Fruit fly (Drosophila melanogaster): ENCODE data around the gene ru.

ru gene

dm6 chr3L:1323136-1323535, 47.3 kb upstream of the ru start (continued):
- TF ChIP-seq CG10979 (tag; optimal IDR thresholded peaks at IDR 0.05) (peak; percentile 88), schlank (tag; optimal IDR thresholded peaks at IDR 0.05) (no peak), tll (GFP tag; optimal IDR thresholded peaks at IDR 0.05) (no peak), onecut (GFP tag; IDR thresholded peaks at IDR 0.05) (peak; percentile 62), CG16815 (GFP tag; optimal IDR thresholded peaks at IDR 0.05) (peak; percentile 52), Ets65A (GFP tag) (peak; percentile 94), Lpt (GFP tag; optimal IDR thresholded peaks at IDR 0.05) (no peak), CG33557 (GFP tag; optimal IDR thresholded peaks at IDR 0.05) (peak; percentile 88), CG34376 (GFP tag; optimal IDR thresholded peaks at IDR 0.05) (no peak), CG5180 (GFP tag; optimal IDR thresholded peaks at IDR 0.05) (no peak), CG17328 (GFP tag; IDR thresholded peaks at IDR 0.05) (peak; percentile 84), CG7372 (GFP tag; IDR thresholded peaks at IDR 0.05) (peak; percentile 46; the same call in 1 of the 2 replicates), CG14441 (GFP tag; IDR thresholded peaks at IDR 0.05) (peak; percentile 40; the same call in 1 of the 2 replicates), CG11504 (tag; optimal IDR thresholded peaks at IDR 0.05) (peak; percentile 81), sob (GFP tag; IDR thresholded peaks at IDR 0.05) (0 out of 2 replicates have a peak, but pooled peaks have one; percentile 14), CG11723 (GFP tag; optimal IDR thresholded peaks at IDR 0.05) (peak; percentile 15), Ada2b (GFP tag; IDR thresholded peaks at IDR 0.05) (peak; percentile 30; the same call in 1 of the 2 replicates), Ets97D (GFP tag; optimal IDR thresholded peaks at IDR 0.05) (peak; percentile 14), Lhr (GFP tag; optimal IDR thresholded peaks at IDR 0.05) (peak; percentile 49), CG11456 (GFP tag; IDR thresholded peaks at IDR 0.05) (0 out of 3 replicates have a peak, but pooled peaks have one; percentile 50), Dek (tag; optimal IDR thresholded peaks at IDR 0.05) (no peak), sens (GFP tag) (peak; percentile 96), Mad (GFP tag; optimal IDR thresholded peaks at IDR 0.05) (peak; percentile 40), sqz (GFP tag; optimal IDR thresholded peaks at IDR 0.05) (peak; percentile 51), stc (GFP tag; IDR thresholded peaks at IDR 0.05) (peak; percentile 51; the same call in 1 of the 2 replicates), CG2116 (GFP tag; optimal IDR thresholded peaks at IDR 0.05) (peak; percentile 13), CG10431 (GFP tag; optimal IDR thresholded peaks at IDR 0.05) (peak; percentile 55), HmgD (GFP tag; optimal IDR thresholded peaks at IDR 0.05) (peak; percentile 10), insv (GFP tag; optimal IDR thresholded peaks at IDR 0.05) (no peak), Hr3 (GFP tag; optimal IDR thresholded peaks at IDR 0.05) (peak; percentile 59), nmo (GFP tag; optimal IDR thresholded peaks at IDR 0.05) (peak; percentile 89), CG15269 (tag; optimal IDR thresholded peaks at IDR 0.05) (peak; percentile 60), scrt (GFP tag; optimal IDR thresholded peaks at IDR 0.05) (peak; percentile 21), E2f1 (GFP tag; IDR thresholded peaks at IDR 0.05) (peak; percentile 44), Blimp-1 (GFP tag; optimal IDR thresholded peaks at IDR 0.05) (peak; percentile 88), CG10959 (GFP tag; IDR thresholded peaks at IDR 0.05) (peak; percentile 44; the same call in 1 of the 2 replicates), sim (GFP tag; IDR thresholded peaks at IDR 0.05) (peak; percentile 35; the same call in 1 of the 2 replicates), salm (tag; optimal IDR thresholded peaks at IDR 0.05) (peak; percentile 19), fd102C (GFP tag; optimal IDR thresholded peaks at IDR 0.05) (no peak), Bgb (GFP tag; IDR thresholded peaks at IDR 0.05; ENCODE audit: partially characterized antibody) (no peak), odd (GFP tag; optimal IDR thresholded peaks at IDR 0.05) (peak; percentile 63), CG6654 (GFP tag; optimal IDR thresholded peaks at IDR 0.05) (peak; percentile 37), Hsf (GFP tag; optimal IDR thresholded peaks at IDR 0.05) (peak; percentile 77), sna (GFP tag; IDR thresholded peaks at IDR 0.05; ENCODE audit: partially characterized antibody) (no peak), sd (tag; optimal IDR thresholded peaks at IDR 0.05) (peak; percentile 49), CG8924 (tag; optimal IDR thresholded peaks at IDR 0.05) (peak; percentile 78), MTF-1 (GFP tag; optimal IDR thresholded peaks at IDR 0.05; ENCODE audit: borderline replicate concordance) (peak; percentile 35), Spps (tag; optimal IDR thresholded peaks at IDR 0.05) (peak; percentile 80), CG15696 (tag; optimal IDR thresholded peaks at IDR 0.05) (peak; percentile 8), HLH54F (GFP tag; optimal IDR thresholded peaks at IDR 0.05) (peak; percentile 51)

Data from whole organism, embryonic.